Worm (Caenorhabditis elegans) whole organism, L4/young adult: Measurements from ENCODE around the gene ZK813.4.

Source experiments
- W03F9.2 ChIP-seq: fragments of 150-350 bp; optimal IDR thresholded peaks from 2 replicates; lab custom pipeline; 2014; ENCODE audit warnings: missing biosample characterization, missing genetic modification characterization
- him-1 ChIP-seq: sonication (generic microtip); optimal IDR thresholded peaks from 2 replicates; lab custom pipeline; 2016; ENCODE audit warnings: missing genotype, missing genetic modification reagents, missing genetic modification characterization, missing compliant biosample characterization

DNA sequence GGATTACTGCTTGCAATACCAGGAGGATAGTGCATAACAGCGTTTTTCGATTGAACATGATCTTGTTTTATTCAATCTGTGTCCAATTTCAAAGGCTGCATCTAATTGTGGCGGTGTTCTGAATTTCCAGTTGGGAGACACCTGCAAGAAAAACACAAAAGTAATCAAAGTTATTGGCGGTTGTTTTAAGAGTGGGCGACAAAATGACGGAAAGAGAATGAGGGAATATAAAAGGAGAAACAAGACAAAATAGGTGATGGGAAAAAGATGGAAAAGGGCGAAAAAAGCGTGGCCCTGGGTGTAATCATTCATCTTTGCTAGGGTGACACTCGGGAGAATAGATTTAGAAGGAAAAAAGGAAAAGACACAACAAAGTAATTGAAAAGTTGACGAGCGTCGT lies 35.9 kb upstream of the ZK813.4 start, which contains the start of the genes ZK377.15 and sax-3:
- TF ChIP-seq him-1 (no peak), W03F9.2 (tag; lab: Kevin White, UChicago) (no peak)
